Fruit fly (Drosophila melanogaster) whole organism, embryonic: ENCODE data around the gene cactin.

Source experiments
- Antp ChIP-seq: fragments of 200-800 bp; sonication (Bioruptor generic); optimal IDR thresholded peaks from 3 replicates; lab custom pipeline; 2016; ENCODE audit warnings: missing biosample characterization, missing genetic modification characterization
- BEAF-32 ChIP-seq: fragments of 200-800 bp; sonication (Bioruptor generic); optimal IDR thresholded peaks from 3 replicates; lab custom pipeline; 2017; ENCODE audit warnings: missing biosample characterization, missing genetic modification characterization, mild to moderate bottlenecking, moderate library complexity, missing genetic modification reagents
- Bdp1 ChIP-seq: fragments of 200-800 bp; sonication (Bioruptor generic); optimal IDR thresholded peaks from 3 replicates; lab custom pipeline; 2016; ENCODE audit warnings: missing biosample characterization, missing genetic modification characterization
- C15 ChIP-seq: fragments of 200-800 bp; sonication (Bioruptor generic); IDR thresholded peaks from 3 replicates; pipeline ENCODE4 v1.3.6; 2022; ENCODE audit warnings: missing biosample characterization, missing genetic modification characterization
- CG10565 ChIP-seq: fragments of 200-800 bp; sonication (Bioruptor generic); optimal IDR thresholded peaks from 3 replicates; lab custom pipeline; 2016; ENCODE audit warnings: missing biosample characterization, mild to moderate bottlenecking, missing genetic modification characterization
- CG11560 ChIP-seq: fragments of 200-800 bp; sonication (Bioruptor generic); IDR thresholded peaks from 3 replicates; pipeline ENCODE4 v1.3.6; 2022; ENCODE audit warnings: missing biosample characterization, missing genetic modification characterization
- CG12744 ChIP-seq: fragments of 200-800 bp; sonication (Bioruptor generic); optimal IDR thresholded peaks from 2 replicates; lab custom pipeline; 2016; ENCODE audit warnings: missing biosample characterization, missing genetic modification characterization
- CG13287 ChIP-seq: fragments of 200-800 bp; sonication (Bioruptor generic); IDR thresholded peaks from 2 replicates; pipeline ENCODE4 v1.3.6; 2022; ENCODE audit warnings: missing biosample characterization, missing genetic modification characterization; ENCODE audit not compliant: partially characterized antibody
- CG14860 ChIP-seq: fragments of 200-800 bp; sonication (Bioruptor generic); IDR thresholded peaks from 3 replicates; pipeline ENCODE4 v1.3.6; 2022; ENCODE audit warnings: missing biosample characterization, missing genetic modification characterization; ENCODE audit not compliant: partially characterized antibody
- CG17328 ChIP-seq: fragments of 200-800 bp; sonication (Bioruptor generic); IDR thresholded peaks from 2 replicates; pipeline ENCODE4 v1.3.6; 2022; ENCODE audit warnings: missing biosample characterization, missing genetic modification characterization
- CG18011 ChIP-seq: fragments of 200-800 bp; sonication (Bioruptor generic); optimal IDR thresholded peaks from 2 replicates; lab custom pipeline; 2017; ENCODE audit warnings: missing biosample characterization, missing genetic modification characterization, mild to moderate bottlenecking, moderate library complexity, missing genotype
- CG33557 ChIP-seq: fragments of 200-800 bp; sonication (Bioruptor generic); optimal IDR thresholded peaks from 2 replicates; lab custom pipeline; 2019; ENCODE audit warnings: missing biosample characterization, mild to moderate bottlenecking, missing genetic modification characterization, moderate library complexity
- CG6689 ChIP-seq: fragments of 200-800 bp; sonication (Bioruptor generic); IDR thresholded peaks from 2 replicates; pipeline ENCODE4 v1.3.6; 2022; ENCODE audit warnings: missing biosample characterization, missing genetic modification characterization
- CTCF ChIP-seq: fragments of 200-800 bp; sonication (Bioruptor generic); optimal IDR thresholded peaks from 2 replicates; lab custom pipeline; 2017; ENCODE audit warnings: missing biosample characterization, mild to moderate bottlenecking, missing genetic modification characterization, moderate library complexity
- D19B ChIP-seq: fragments of 200-800 bp; sonication (Bioruptor generic); optimal IDR thresholded peaks from 2 replicates; lab custom pipeline; 2017; ENCODE audit warnings: missing biosample characterization, mild to moderate bottlenecking, missing genetic modification characterization
- Dref ChIP-seq: fragments of 200-800 bp; sonication (Bioruptor generic); IDR thresholded peaks from 2 replicates; pipeline ENCODE4 v1.3.6; 2022; ENCODE audit warnings: missing biosample characterization, missing genetic modification characterization
- E2f2 ChIP-seq: fragments of 200-800 bp; sonication (Bioruptor generic); IDR thresholded peaks from 2 replicates; pipeline ENCODE4 v1.3.6; 2022; ENCODE audit warnings: missing biosample characterization, missing genetic modification characterization
- HLH4C ChIP-seq: fragments of 200-800 bp; sonication (Bioruptor generic); IDR thresholded peaks from 3 replicates; pipeline ENCODE4 v1.3.6; 2022; ENCODE audit warnings: missing biosample characterization, missing genetic modification characterization; ENCODE audit not compliant: partially characterized antibody
- Hmr ChIP-seq: fragments of 200-800 bp; sonication (Bioruptor generic); optimal IDR thresholded peaks from 3 replicates; lab custom pipeline; 2017; ENCODE audit warnings: mild to moderate bottlenecking, missing biosample characterization, missing genetic modification reagents, missing genetic modification characterization
- Kr ChIP-seq: fragments of 200-800 bp; sonication (Bioruptor generic); optimal IDR thresholded peaks from 2 replicates; lab custom pipeline; 2017; ENCODE audit warnings: missing biosample characterization, mild to moderate bottlenecking, missing genetic modification characterization
- Lhr ChIP-seq: fragments of 200-800 bp; sonication (Bioruptor generic); optimal IDR thresholded peaks from 3 replicates; lab custom pipeline; 2017; ENCODE audit warnings: mild to moderate bottlenecking, missing biosample characterization, missing genetic modification reagents, missing genetic modification characterization
- Nf-YA ChIP-seq: fragments of 200-800 bp; sonication (Bioruptor generic); IDR thresholded peaks from 2 replicates; pipeline ENCODE4 v1.3.6; 2022; ENCODE audit warnings: missing biosample characterization, missing genetic modification characterization
- Scr ChIP-seq: fragments of 200-800 bp; sonication (Bioruptor generic); IDR thresholded peaks from 2 replicates; pipeline ENCODE4 v1.3.6; 2022; ENCODE audit warnings: missing biosample characterization, missing genetic modification characterization; ENCODE audit not compliant: partially characterized antibody
- Sry-β ChIP-seq: fragments of 200-800 bp; sonication (Bioruptor generic); optimal IDR thresholded peaks from 2 replicates; lab custom pipeline; 2018; ENCODE audit warnings: missing biosample characterization, mild to moderate bottlenecking, missing genetic modification characterization, moderate library complexity
- amos ChIP-seq: fragments of 200-800 bp; sonication (Bioruptor generic); IDR thresholded peaks from 2 replicates; pipeline ENCODE4 v1.3.6; 2022; ENCODE audit warnings: missing biosample characterization, missing genetic modification characterization; ENCODE audit not compliant: partially characterized antibody
- bbx ChIP-seq: fragments of 200-800 bp; sonication (Bioruptor generic); IDR thresholded peaks from 2 replicates; pipeline ENCODE4 v1.3.6; 2022; ENCODE audit warnings: missing biosample characterization, missing genetic modification characterization; ENCODE audit not compliant: partially characterized antibody
- bigmax ChIP-seq: fragments of 200-800 bp; sonication (Bioruptor generic); optimal IDR thresholded peaks from 2 replicates; lab custom pipeline; 2018; ENCODE audit warnings: missing biosample characterization, mild to moderate bottlenecking, missing genetic modification characterization
- cas ChIP-seq: fragments of 200-800 bp; sonication (Bioruptor generic); IDR thresholded peaks from 2 replicates; pipeline ENCODE4 v1.3.6; 2022; ENCODE audit warnings: missing biosample characterization, missing genetic modification characterization
- dati ChIP-seq: fragments of 200-800 bp; sonication (Bioruptor generic); IDR thresholded peaks from 2 replicates; pipeline ENCODE4 v1.3.6; 2022; ENCODE audit warnings: missing biosample characterization, missing genetic modification characterization
- disco-r ChIP-seq: fragments of 200-800 bp; sonication (Bioruptor generic); optimal IDR thresholded peaks from 2 replicates; lab custom pipeline; 2016; ENCODE audit warnings: missing biosample characterization, missing genetic modification characterization
- dpn ChIP-seq, 2 experiments: fragments of 200-800 bp; sonication (Bioruptor generic); optimal IDR thresholded peaks; 3 replicates each; lab custom pipeline; 2016; ENCODE audit warnings: missing biosample characterization in 2 of 2, missing genetic modification characterization in 2 of 2
- fd64A ChIP-seq: fragments of 200-800 bp; sonication (Bioruptor generic); optimal IDR thresholded peaks from 3 replicates; lab custom pipeline; 2018; ENCODE audit warnings: missing biosample characterization, mild to moderate bottlenecking, missing genetic modification characterization
- lov ChIP-seq, 2 experiments: fragments of 200-800 bp in 1 of 2; fragments of >200 bp in 1 of 2; sonication (Bioruptor generic) in 1 of 2; IDR thresholded peaks in 1 of 2; optimal IDR thresholded peaks in 1 of 2; 2 replicates in 1 of 2; 3 replicates in 1 of 2; pipeline versions ENCODE4 v1.3.6 to Lab custom; 2017 to 2022; ENCODE audit warnings: missing biosample characterization in 1 of 2, missing genetic modification characterization in 1 of 2
- mld ChIP-seq: fragments of 200-800 bp; sonication (Bioruptor generic); IDR thresholded peaks from 3 replicates; pipeline ENCODE4 v1.3.6; 2022; ENCODE audit warnings: missing biosample characterization, missing genetic modification characterization; ENCODE audit not compliant: partially characterized antibody
- pzg ChIP-seq: fragments of 200-800 bp; sonication (Bioruptor generic); optimal IDR thresholded peaks from 3 replicates; lab custom pipeline; 2018; ENCODE audit warnings: missing biosample characterization, mild to moderate bottlenecking, missing genetic modification characterization, moderate library complexity
- row ChIP-seq: fragments of 200-800 bp; sonication (Bioruptor generic); IDR thresholded peaks from 3 replicates; pipeline ENCODE4 v1.3.6; 2022; ENCODE audit warnings: missing biosample characterization, missing genetic modification characterization
- sens ChIP-seq: fragments of 200-800 bp; sonication (Bioruptor generic); peaks from one replicate; lab custom pipeline; 2016; ENCODE audit warnings: missing biosample characterization, missing genetic modification characterization
- stwl ChIP-seq: fragments of 200-800 bp; sonication (Bioruptor generic); optimal IDR thresholded peaks from 3 replicates; lab custom pipeline; 2018; ENCODE audit warnings: missing biosample characterization, mild to moderate bottlenecking, missing genetic modification characterization, moderate library complexity
- tin ChIP-seq: fragments of 200-800 bp; sonication (Bioruptor generic); optimal IDR thresholded peaks from 3 replicates; lab custom pipeline; 2016; ENCODE audit warnings: missing biosample characterization, missing genetic modification characterization
- tna ChIP-seq: fragments of 200-800 bp; sonication (Bioruptor generic); IDR thresholded peaks from 2 replicates; pipeline ENCODE4 v1.3.6; 2022; ENCODE audit warnings: missing biosample characterization, missing genetic modification characterization; ENCODE audit not compliant: partially characterized antibody
- toy ChIP-seq: fragments of 200-800 bp; sonication (Bioruptor generic); IDR thresholded peaks from 2 replicates; pipeline ENCODE4 v1.3.6; 2022; ENCODE audit warnings: missing biosample characterization, missing genetic modification characterization
- trem ChIP-seq: fragments of 200-800 bp; optimal IDR thresholded peaks from 3 replicates; lab custom pipeline; 2019; ENCODE audit warnings: missing biosample characterization, mild to moderate bottlenecking, missing genetic modification characterization, moderate library complexity
- vnd ChIP-seq: fragments of 200-800 bp; sonication (Bioruptor generic); IDR thresholded peaks from 3 replicates; pipeline ENCODE4 v1.3.6; 2022; ENCODE audit warnings: missing biosample characterization, missing genetic modification characterization; ENCODE audit not compliant: partially characterized antibody
- zen ChIP-seq: fragments of 200-800 bp; sonication (Bioruptor generic); optimal IDR thresholded peaks from 3 replicates; lab custom pipeline; 2018; ENCODE audit warnings: missing biosample characterization, mild to moderate bottlenecking, missing genetic modification characterization, moderate library complexity
- zfh1 ChIP-seq: fragments of 200-800 bp; sonication (Bioruptor generic); IDR thresholded peaks from 3 replicates; pipeline ENCODE4 v1.3.6; 2022; ENCODE audit warnings: missing biosample characterization, missing genetic modification characterization

Gene cactin

DNA sequence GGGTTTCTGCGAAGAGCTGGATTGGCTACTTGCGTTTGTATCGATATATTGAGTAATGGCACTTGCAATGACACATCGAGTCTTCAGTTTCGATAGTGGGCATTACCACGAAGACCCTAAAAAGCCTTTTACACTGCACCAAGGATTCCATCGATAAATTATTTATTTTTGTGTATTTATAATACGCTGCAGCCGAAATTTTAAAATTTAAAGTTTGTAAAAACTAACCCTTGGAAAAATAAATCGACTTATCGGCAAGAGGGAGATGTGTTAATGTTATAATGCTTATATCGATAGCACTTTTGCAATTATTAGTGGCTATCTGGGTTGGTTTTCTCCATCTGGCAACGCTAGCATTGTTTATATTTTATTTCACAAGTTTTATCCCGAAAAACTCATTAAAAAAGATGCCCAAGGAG lies at the start of gene cactin, which contains the start of gene Pp4-19C (continued):
- TF ChIP-seq bbx (GFP tag; lab: Robert Waterston, UW): no peak; the same call in 1 of the 2 replicates
- no peak for TF ChIP-seq toy (GFP tag; lab: Robert Waterston, UW)
- no peak for TF ChIP-seq dati (GFP tag; lab: Robert Waterston, UW)
- no peak for TF ChIP-seq Hmr (GFP tag; lab: Kevin White, UChicago)
- no peak for TF ChIP-seq dpn (GFP tag; optimal IDR thresholded peaks at IDR 0.05; lab: Kevin White, UChicago)
- no peak for TF ChIP-seq cas (GFP tag; lab: Robert Waterston, UW)
- TF ChIP-seq CG10565: no peak
- no peak for TF ChIP-seq Lhr (GFP tag; lab: Kevin White, UChicago)
- no peak for TF ChIP-seq CG12744 (GFP tag; lab: Kevin White, UChicago)
- TF ChIP-seq Antp (GFP tag; lab: Kevin White, UChicago): peak; percentile 0
- no peak for TF ChIP-seq C15 (GFP tag; lab: Robert Waterston, UW)
- TF ChIP-seq disco-r: no peak
- TF ChIP-seq lov (optimal IDR thresholded peaks at IDR 0.05; lab: Kevin White, UChicago): no peak
- TF ChIP-seq lov (GFP tag; IDR thresholded peaks at IDR 0.05; lab: Robert Waterston, UW): no peak
- no peak for TF ChIP-seq bigmax (GFP tag; lab: Kevin White, UChicago)
- no peak for TF ChIP-seq Bdp1 (GFP tag; lab: Kevin White, UChicago)
- TF ChIP-seq CG6689 (GFP tag; lab: Robert Waterston, UW): no peak
- no peak for TF ChIP-seq CG17328
- TF ChIP-seq fd64A (GFP tag; lab: Kevin White, UChicago): no peak
- TF ChIP-seq CG33557: no peak
- TF ChIP-seq Kr: no peak

DNA sequence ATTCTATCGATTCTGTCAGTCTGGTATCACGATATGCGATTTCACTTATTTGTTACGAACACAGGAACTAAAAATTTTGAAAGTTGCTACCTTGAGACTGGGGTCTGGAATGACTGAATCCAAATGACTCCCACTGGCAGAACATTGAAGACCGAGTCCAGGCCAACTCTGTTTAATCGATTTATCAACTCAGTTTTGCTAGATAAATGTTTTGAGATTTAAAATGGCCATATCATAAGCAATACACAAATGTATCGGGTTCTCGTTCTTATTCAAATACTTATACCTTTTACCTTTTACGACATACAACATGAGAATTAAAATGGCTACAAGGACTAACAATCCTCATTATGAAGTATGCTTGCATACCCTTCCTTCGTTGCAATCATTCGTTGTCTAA lies 47.4 kb upstream of the cactin start, which contains the start of gene CG12679:
Gene CG12679, minus strand, starts transcription at position 101 of the 400 bp plus-strand sequence.
- no peak for TF ChIP-seq trem (tag; lab: Kevin White, UChicago)
- no peak for TF ChIP-seq CTCF

DNA sequence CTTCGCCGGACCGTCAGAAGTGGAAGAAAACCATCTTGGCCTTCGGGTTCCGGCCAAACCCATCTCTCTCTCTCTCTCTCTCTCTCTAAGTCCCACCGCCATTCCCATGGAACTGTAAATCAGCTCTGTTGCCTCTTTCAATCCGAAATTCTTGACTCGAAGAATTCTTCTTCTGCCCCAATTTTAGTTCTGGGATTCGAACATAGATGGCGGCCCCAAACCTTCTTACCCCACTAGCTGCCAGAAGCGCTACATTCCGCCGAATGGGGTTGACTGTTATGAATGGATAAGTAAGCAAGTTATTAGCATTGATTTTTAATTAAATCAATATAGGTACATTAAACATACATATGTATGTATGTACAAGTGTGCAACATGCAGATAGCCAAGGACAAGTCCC lies 38.0 kb upstream of the cactin start:
- TF ChIP-seq CTCF: peak; percentile 70
- TF ChIP-seq Nf-YA: no peak

DNA sequence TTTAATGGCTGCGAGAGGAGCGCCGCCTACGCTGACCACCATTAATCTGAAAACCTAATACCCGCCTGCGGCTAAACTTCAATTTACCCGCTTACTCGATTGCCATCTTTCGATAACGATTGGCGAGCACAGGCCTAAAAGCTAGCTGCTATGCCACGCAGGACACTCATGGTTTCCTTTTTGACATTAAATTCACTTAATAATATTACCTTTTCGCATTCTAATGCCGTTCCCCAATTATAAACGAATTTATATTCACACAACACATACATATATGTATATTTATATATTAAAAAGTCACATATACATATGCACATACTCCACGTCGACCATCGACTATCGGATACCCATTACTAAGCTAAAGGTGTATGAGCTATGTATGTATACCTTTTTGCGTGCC lies 34.2 kb upstream of the cactin start:
- TF ChIP-seq toy (GFP tag; lab: Robert Waterston, UW) (no peak), CG11560 (tag; lab: Robert Waterston, UW) (peak; percentile 95), tin (GFP tag; lab: Kevin White, UChicago) (no peak), Dref (GFP tag; lab: Robert Waterston, UW) (peak; percentile 63), vnd (peak; percentile 58; the same call in 2 of the 3 replicates), stwl (peak; percentile 32), E2f2 (peak; percentile 78), sens (GFP tag; lab: Kevin White, UChicago) (peak; percentile 11), HLH4C (peak; percentile 80), pzg (GFP tag; lab: Kevin White, UChicago) (peak; percentile 21), BEAF-32 (GFP tag; lab: Kevin White, UChicago) (peak; percentile 26), row (peak; percentile 31; the same call in 1 of the 3 replicates), mld (GFP tag; lab: Robert Waterston, UW) (0 out of 3 replicates have a peak, but pooled peaks have one; percentile 45), tna (GFP tag; lab: Robert Waterston, UW) (peak; percentile 44; the same call in 1 of the 2 replicates), amos (GFP tag; lab: Robert Waterston, UW) (0 out of 2 replicates have a peak, but pooled peaks have one; percentile 41), Scr (GFP tag; lab: Robert Waterston, UW) (peak; percentile 48), CG18011 (GFP tag; lab: Kevin White, UChicago) (peak; percentile 95), CG14860 (GFP tag; lab: Robert Waterston, UW) (peak; percentile 73), CG13287 (peak; percentile 22; the same call in 1 of the 2 replicates), D19B (GFP tag; lab: Kevin White, UChicago) (peak; percentile 16), zfh1 (GFP tag; lab: Robert Waterston, UW) (no peak), Sry-β (GFP tag; lab: Kevin White, UChicago) (peak; percentile 75), zen (tag; lab: Kevin White, UChicago) (peak; percentile 2), bbx (GFP tag; lab: Robert Waterston, UW) (peak; percentile 33)
